Fruit fly (Drosophila melanogaster) whole organism, prepupa: Measurements from ENCODE around the gene Pisd.

Experiments used
- CG34406 ChIP-seq: fragments of 200-800 bp; sonication (Bioruptor generic); optimal IDR thresholded peaks from 3 replicates; lab custom pipeline; 2016; ENCODE audit warnings: missing biosample characterization, missing genetic modification characterization
- CG6276 ChIP-seq: fragments of 200-800 bp; sonication (Bioruptor generic); optimal IDR thresholded peaks from 2 replicates; lab custom pipeline; 2017; ENCODE audit warnings: missing biosample characterization, mild to moderate bottlenecking, missing genetic modification characterization
- Gug ChIP-seq: fragments of 200-800 bp; sonication (Bioruptor generic); IDR thresholded peaks from 2 replicates; pipeline ENCODE4 v1.3.6; 2022; ENCODE audit warnings: missing biosample characterization, missing genetic modification characterization
- Hr38 ChIP-seq: sonication (Bioruptor generic); optimal IDR thresholded peaks from 2 replicates; lab custom pipeline; 2016; ENCODE audit warnings: missing biosample characterization, missing genetic modification characterization
- Hr4 ChIP-seq: fragments of 200-800 bp; sonication (Bioruptor generic); optimal IDR thresholded peaks from 3 replicates; lab custom pipeline; 2016; ENCODE audit warnings: missing biosample characterization, missing genetic modification characterization
- Lpt ChIP-seq: fragments of 200-800 bp; sonication (Bioruptor generic); optimal IDR thresholded peaks from 3 replicates; lab custom pipeline; 2016; ENCODE audit warnings: missing biosample characterization, missing genetic modification characterization
- OdsH ChIP-seq: fragments of 200-800 bp; sonication (Bioruptor generic); optimal IDR thresholded peaks from 3 replicates; lab custom pipeline; 2016; ENCODE audit warnings: missing biosample characterization, missing genetic modification characterization
- Sox102F ChIP-seq: fragments of 200-800 bp; sonication (Bioruptor generic); optimal IDR thresholded peaks from 2 replicates; lab custom pipeline; 2016; ENCODE audit warnings: missing biosample characterization, mild to moderate bottlenecking, missing genetic modification characterization
- acj6 ChIP-seq: fragments of 200-800 bp; sonication (Bioruptor generic); optimal IDR thresholded peaks from 3 replicates; lab custom pipeline; 2016; ENCODE audit warnings: missing biosample characterization, missing genetic modification characterization
- dsx ChIP-seq: fragments of 200-800 bp; optimal IDR thresholded peaks from 3 replicates; lab custom pipeline; 2019; ENCODE audit warnings: missing biosample characterization, mild to moderate bottlenecking, missing genetic modification characterization, moderate library complexity; ENCODE audit not compliant: poor library complexity, severe bottlenecking
- fd59A ChIP-seq: fragments of 200-800 bp; sonication (Bioruptor generic); optimal IDR thresholded peaks from 2 replicates; lab custom pipeline; 2017; ENCODE audit warnings: missing biosample characterization, mild to moderate bottlenecking, missing genetic modification characterization, missing genetic modification reagents
- lz ChIP-seq: fragments of 200-800 bp; sonication (Bioruptor generic); optimal IDR thresholded peaks from 3 replicates; lab custom pipeline; 2016; ENCODE audit warnings: missing biosample characterization, missing genetic modification characterization

DNA sequence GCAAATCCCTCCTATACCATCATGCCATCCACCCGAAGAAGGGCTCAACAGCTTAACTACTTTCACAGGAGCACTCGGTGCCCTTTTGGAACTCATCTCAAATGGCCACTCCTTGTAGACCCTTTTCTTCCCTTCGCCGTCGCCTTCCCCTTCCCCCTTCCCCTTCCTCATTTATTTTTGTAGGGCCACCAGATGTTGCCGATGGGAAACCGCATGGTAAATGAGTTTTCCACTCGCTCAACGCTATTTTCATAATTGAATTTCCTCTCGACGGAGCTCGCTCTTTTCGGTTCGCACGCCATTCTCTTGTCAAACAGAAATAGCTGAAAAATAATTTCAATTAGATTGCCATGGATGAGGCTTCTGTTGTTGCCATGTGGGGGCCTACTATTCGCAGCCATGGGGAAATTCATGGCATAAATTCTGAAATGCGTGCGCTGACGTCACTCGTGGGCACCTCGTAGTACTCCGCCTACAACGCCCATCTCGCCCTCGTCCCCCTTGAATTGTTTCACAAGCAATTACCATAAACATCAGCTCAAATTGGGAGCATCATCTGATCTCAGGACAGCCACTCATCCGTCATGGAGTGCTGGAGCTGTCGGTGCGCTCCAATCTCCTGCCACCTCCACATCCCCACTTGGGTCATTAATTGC lies 38.4 kb upstream of the Pisd start:
- TF ChIP-seq Hr38 (GFP tag; lab: Kevin White, UChicago) (no peak), acj6 (GFP tag; lab: Kevin White, UChicago) (no peak), Lpt (GFP tag; lab: Kevin White, UChicago) (no peak), Sox102F (GFP tag; lab: Kevin White, UChicago) (no peak), Hr4 (no peak), OdsH (GFP tag; lab: Kevin White, UChicago) (no peak), CG6276 (GFP tag; lab: Kevin White, UChicago) (no peak), Gug (no peak), fd59A (GFP tag; lab: Kevin White, UChicago) (no peak), CG34406 (GFP tag; lab: Kevin White, UChicago) (no peak), dsx (GFP tag; lab: Kevin White, UChicago) (no peak), lz (GFP tag; lab: Kevin White, UChicago) (no peak)
